Fruit fly (Drosophila melanogaster): Measurements from ENCODE around the gene att-ORFB.

DNA sequence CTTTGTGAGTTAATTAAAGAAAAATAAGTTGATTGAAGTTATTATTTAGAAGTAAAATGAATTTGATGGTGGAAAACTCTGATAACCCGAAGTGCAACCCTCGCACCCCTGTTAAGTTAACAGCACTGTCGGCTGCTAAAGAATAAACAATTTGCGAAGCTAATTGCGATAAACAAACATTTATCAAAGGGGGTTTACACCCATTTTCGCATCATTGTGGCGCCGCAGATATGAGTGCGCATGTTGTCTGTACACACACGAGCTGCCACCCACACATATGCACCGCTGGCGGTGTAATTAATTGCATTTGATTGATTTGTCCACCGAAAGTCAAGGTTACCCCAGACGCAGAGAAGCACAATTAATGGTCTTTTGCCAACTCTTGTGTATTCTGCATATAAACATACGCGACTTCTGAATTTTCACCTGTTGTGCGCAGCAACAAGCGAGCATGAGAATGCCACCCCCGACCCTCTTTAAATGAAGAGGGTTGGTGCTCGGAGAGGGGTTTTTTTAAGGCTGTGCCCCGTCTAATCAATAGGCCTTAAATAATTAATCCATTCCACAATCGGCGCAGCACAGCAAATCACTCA is 2.6 kb downstream of the att-ORFB start:
- TF ChIP-seq topi (GFP tag; optimal IDR thresholded peaks at IDR 0.05) (no peak), CG6276 (GFP tag; optimal IDR thresholded peaks at IDR 0.05) (no peak), CG8632 (GFP tag; optimal IDR thresholded peaks at IDR 0.05) (no peak), spab (GFP tag; optimal IDR thresholded peaks at IDR 0.05) (no peak), fd85E (GFP tag; optimal IDR thresholded peaks at IDR 0.05) (no peak), CG7368 (GFP tag; optimal IDR thresholded peaks at IDR 0.05) (no peak), Hr38 (GFP tag; optimal IDR thresholded peaks at IDR 0.05) (no peak), dsx (GFP tag; optimal IDR thresholded peaks at IDR 0.05; ENCODE audit: poor library complexity, severe bottlenecking) (no peak), CG6854 (GFP tag; optimal IDR thresholded peaks at IDR 0.05) (no peak)

Data from whole organism, prepupa.